Worm (Caenorhabditis elegans) whole organism, L1 larva: ENCODE data around the gene col-3.

Source experiments
- C34B4.2 ChIP-seq: sonication (generic microtip); optimal IDR thresholded peaks from 2 replicates; lab custom pipeline; 2017; ENCODE audit warnings: mild to moderate bottlenecking, missing genetic modification characterization, missing compliant biosample characterization
- F16B12.6 ChIP-seq: fragments of 150-350 bp; optimal IDR thresholded peaks from 2 replicates; lab custom pipeline; 2014; ENCODE audit warnings: missing biosample characterization, missing genetic modification characterization
- alr-1 ChIP-seq: fragments of 200-800 bp; sonication (Bioruptor generic); optimal IDR thresholded peaks from 2 replicates; lab custom pipeline; 2018; ENCODE audit warnings: borderline replicate concordance, mild to moderate bottlenecking, missing genetic modification characterization, missing compliant biosample characterization
- aly-2 ChIP-seq: fragments of 150-350 bp; optimal IDR thresholded peaks from 2 replicates; lab custom pipeline; 2014; ENCODE audit warnings: missing biosample characterization, missing genetic modification characterization
- ama-1 ChIP-seq: fragments of 150-350 bp; optimal IDR thresholded peaks from 2 replicates; lab custom pipeline; 2014
- blmp-1 ChIP-seq: fragments of 150-350 bp; optimal IDR thresholded peaks from 2 replicates; lab custom pipeline; 2014; ENCODE audit warnings: missing biosample characterization, missing genetic modification characterization
- ceh-63 ChIP-seq: fragments of 200-800 bp; sonication (Bioruptor generic); optimal IDR thresholded peaks from 2 replicates; lab custom pipeline; 2018; ENCODE audit warnings: mild to moderate bottlenecking, missing genetic modification characterization, missing compliant biosample characterization
- ceh-82 ChIP-seq, 3 experiments: fragments of 150-350 bp in 1 of 3; sonication (generic microtip) in 2 of 3; optimal IDR thresholded peaks; 2 replicates each; lab custom pipeline; 2014 to 2017; ENCODE audit warnings: missing biosample characterization in 3 of 3, missing genetic modification characterization in 3 of 3
- ceh-88 ChIP-seq: fragments of 200-800 bp; sonication (Bioruptor generic); IDR thresholded peaks from 2 replicates; pipeline ENCODE4 v1.3.6; 2022; ENCODE audit warnings: missing genetic modification characterization, missing compliant biosample characterization
- ceh-90 ChIP-seq: sonication (generic microtip); optimal IDR thresholded peaks from 2 replicates; lab custom pipeline; 2016; ENCODE audit warnings: missing genetic modification characterization, missing compliant biosample characterization
- ces-1 ChIP-seq: fragments of 150-350 bp; optimal IDR thresholded peaks from 2 replicates; lab custom pipeline; 2014; ENCODE audit warnings: missing biosample characterization, missing genetic modification reagents, missing genetic modification characterization
- dsc-1 ChIP-seq: sonication (generic microtip); optimal IDR thresholded peaks from 2 replicates; lab custom pipeline; 2016; ENCODE audit warnings: mild to moderate bottlenecking, missing genetic modification characterization, missing compliant biosample characterization
- efl-1 ChIP-seq, 4 experiments: fragments of 150-350 bp; optimal IDR thresholded peaks in 3 of 4; peaks in 1 of 4; 1 replicate in 1 of 4; 2 replicates in 3 of 4; lab custom pipeline; 2014; ENCODE audit warnings: missing biosample characterization in 2 of 4, missing genetic modification characterization in 2 of 4, missing genetic modification reagents in 2 of 4
- efl-3 ChIP-seq: fragments of 200-800 bp; sonication (Bioruptor generic); optimal IDR thresholded peaks from 2 replicates; lab custom pipeline; 2018; ENCODE audit warnings: mild to moderate bottlenecking, missing genetic modification characterization, missing compliant biosample characterization
- egl-13 ChIP-seq: sonication (generic microtip); optimal IDR thresholded peaks from 2 replicates; lab custom pipeline; 2016; ENCODE audit warnings: missing genotype, missing genetic modification reagents, missing genetic modification characterization, missing compliant biosample characterization
- egl-27 ChIP-seq, 2 experiments: fragments of 150-350 bp in 1 of 2; sonication (generic microtip); optimal IDR thresholded peaks; 3 replicates each; lab custom pipeline; 2017 to 2018; ENCODE audit warnings: missing biosample characterization in 2 of 2, missing genetic modification characterization in 2 of 2, missing genetic modification reagents in 2 of 2
- elt-2 ChIP-seq: sonication (generic microtip); optimal IDR thresholded peaks from 2 replicates; lab custom pipeline; 2016; ENCODE audit warnings: missing genetic modification characterization, mild to moderate bottlenecking, inconsistent platforms, missing compliant biosample characterization, missing genetic modification reagents
- elt-3 ChIP-seq, 6 experiments: fragments of 150-350 bp in 1 of 6; sonication (generic microtip); optimal IDR thresholded peaks; 2 replicates each; lab custom pipeline; 2017 to 2018; ENCODE audit warnings: missing biosample characterization in 6 of 6, missing genetic modification characterization in 6 of 6, inconsistent platforms in 1 of 6
- fkh-4 ChIP-seq: sonication (generic microtip); optimal IDR thresholded peaks from 2 replicates; lab custom pipeline; 2016; ENCODE audit warnings: missing compliant biosample characterization, missing genetic modification characterization, borderline replicate concordance
- hlh-17 ChIP-seq: fragments of 200-800 bp; sonication (Bioruptor generic); optimal IDR thresholded peaks from 2 replicates; lab custom pipeline; 2018; ENCODE audit warnings: missing genetic modification characterization, mild to moderate bottlenecking, missing compliant biosample characterization, moderate library complexity, borderline replicate concordance
- hlh-4 ChIP-seq: sonication (generic microtip); optimal IDR thresholded peaks from 2 replicates; lab custom pipeline; 2016; ENCODE audit warnings: mild to moderate bottlenecking, missing genetic modification characterization, missing compliant biosample characterization
- hpl-2 ChIP-seq: fragments of 150-350 bp; optimal IDR thresholded peaks from 2 replicates; lab custom pipeline; 2014; ENCODE audit warnings: missing biosample characterization, missing genetic modification reagents, missing genetic modification characterization
- irx-1 ChIP-seq: sonication (generic microtip); optimal IDR thresholded peaks from 2 replicates; lab custom pipeline; 2016; ENCODE audit warnings: missing genetic modification characterization, missing compliant biosample characterization
- isw-1 ChIP-seq: fragments of 200-800 bp; sonication (Bioruptor generic); IDR thresholded peaks from 2 replicates; pipeline ENCODE4 v1.3.6; 2022; ENCODE audit warnings: missing genetic modification characterization, missing compliant biosample characterization
- lin-14 ChIP-seq: fragments of 200-800 bp; sonication (Bioruptor generic); optimal IDR thresholded peaks from 2 replicates; lab custom pipeline; 2018; ENCODE audit warnings: mild to moderate bottlenecking, missing genetic modification characterization, moderate library complexity, missing compliant biosample characterization
- lin-15B ChIP-seq: fragments of 150-350 bp; sonication (generic microtip); optimal IDR thresholded peaks from 3 replicates; lab custom pipeline; 2014; ENCODE audit warnings: missing biosample characterization, missing genetic modification characterization
- lin-35 ChIP-seq, 2 experiments: fragments of 150-350 bp; optimal IDR thresholded peaks; 2 replicates each; lab custom pipeline; 2014; ENCODE audit warnings: missing biosample characterization in 2 of 2, missing genetic modification characterization in 2 of 2, missing genetic modification reagents in 2 of 2
- lin-39 ChIP-seq: fragments of 150-350 bp; optimal IDR thresholded peaks from 2 replicates; lab custom pipeline; 2014; ENCODE audit warnings: missing biosample characterization, missing genetic modification reagents, missing genetic modification characterization
- lir-3 ChIP-seq: sonication (generic microtip); optimal IDR thresholded peaks from 2 replicates; lab custom pipeline; 2016; ENCODE audit warnings: mild to moderate bottlenecking, missing genetic modification characterization, moderate library complexity, missing compliant biosample characterization; ENCODE audit not compliant: poor library complexity
- mab-9 ChIP-seq: fragments of 200-800 bp; sonication (Bioruptor generic); IDR thresholded peaks from 2 replicates; pipeline ENCODE4 v1.3.6; 2022; ENCODE audit warnings: missing genetic modification reagents, missing genetic modification characterization, missing compliant biosample characterization
- mdl-1 ChIP-seq, 2 experiments: fragments of 150-350 bp; optimal IDR thresholded peaks; 2 replicates each; lab custom pipeline; 2014 to 2017; ENCODE audit warnings: missing biosample characterization in 2 of 2, missing genetic modification characterization in 2 of 2, inconsistent platforms in 1 of 2
- nhr-11 ChIP-seq: fragments of 150-350 bp; optimal IDR thresholded peaks from 2 replicates; lab custom pipeline; 2014; ENCODE audit warnings: missing biosample characterization, missing genetic modification characterization
- nhr-20 ChIP-seq: sonication (generic microtip); optimal IDR thresholded peaks from 2 replicates; lab custom pipeline; 2016; ENCODE audit warnings: mild to moderate bottlenecking, missing genetic modification characterization, missing compliant biosample characterization
- nhr-237 ChIP-seq: fragments of 150-350 bp; optimal IDR thresholded peaks from 2 replicates; lab custom pipeline; 2014; ENCODE audit warnings: missing biosample characterization, missing genetic modification characterization
- nhr-28 ChIP-seq: fragments of 150-350 bp; optimal IDR thresholded peaks from 2 replicates; lab custom pipeline; 2014; ENCODE audit warnings: missing biosample characterization, missing genetic modification characterization
- nhr-47 ChIP-seq: sonication (generic microtip); optimal IDR thresholded peaks from 2 replicates; lab custom pipeline; 2016; ENCODE audit warnings: mild to moderate bottlenecking, missing genetic modification characterization, moderate library complexity, missing compliant biosample characterization
- nhr-71 ChIP-seq: sonication (generic microtip); optimal IDR thresholded peaks from 2 replicates; lab custom pipeline; 2016; ENCODE audit warnings: mild to moderate bottlenecking, missing genetic modification characterization, moderate library complexity, missing compliant biosample characterization
- nhr-77 ChIP-seq: fragments of 150-350 bp; optimal IDR thresholded peaks from 2 replicates; lab custom pipeline; 2014; ENCODE audit warnings: missing biosample characterization, missing genetic modification characterization
- nhr-85 ChIP-seq: sonication (generic microtip); peaks from one replicate; lab custom pipeline; 2016; ENCODE audit warnings: missing genetic modification characterization, inconsistent platforms, missing compliant biosample characterization
- pag-3 ChIP-seq: sonication (generic microtip); optimal IDR thresholded peaks from 2 replicates; lab custom pipeline; 2017; ENCODE audit warnings: missing genetic modification characterization, mild to moderate bottlenecking, missing compliant biosample characterization, antibody characterized with exemption, borderline replicate concordance; ENCODE audit not compliant: insufficient read depth
- pax-3 ChIP-seq: fragments of 200-800 bp; sonication (Bioruptor generic); optimal IDR thresholded peaks from 2 replicates; lab custom pipeline; 2018; ENCODE audit warnings: mild to moderate bottlenecking, missing genetic modification characterization, moderate library complexity, missing compliant biosample characterization
- rnt-1 ChIP-seq: sonication (generic microtip); optimal IDR thresholded peaks from 2 replicates; lab custom pipeline; 2016; ENCODE audit warnings: mild to moderate bottlenecking, missing genetic modification characterization, moderate library complexity, missing compliant biosample characterization
- snpc-4 ChIP-seq: fragments of 150-350 bp; optimal IDR thresholded peaks from 2 replicates; lab custom pipeline; 2014; ENCODE audit warnings: missing biosample characterization, missing genetic modification characterization
- snu-23 ChIP-seq: sonication (generic microtip); optimal IDR thresholded peaks from 2 replicates; lab custom pipeline; 2016; ENCODE audit warnings: missing genetic modification characterization, missing compliant biosample characterization
- swsn-7 ChIP-seq: sonication (generic microtip); optimal IDR thresholded peaks from 2 replicates; lab custom pipeline; 2016; ENCODE audit warnings: missing genetic modification characterization, missing compliant biosample characterization
- tlp-1 ChIP-seq: fragments of 150-350 bp; optimal IDR thresholded peaks from 2 replicates; lab custom pipeline; 2014; ENCODE audit warnings: missing biosample characterization, missing genetic modification characterization
- unc-30 ChIP-seq: sonication (generic microtip); optimal IDR thresholded peaks from 2 replicates; lab custom pipeline; 2017; ENCODE audit warnings: missing biosample characterization, missing genetic modification characterization
- unc-62 ChIP-seq: fragments of 150-350 bp; optimal IDR thresholded peaks from 2 replicates; lab custom pipeline; 2014; ENCODE audit warnings: missing biosample characterization, missing genetic modification reagents, missing genetic modification characterization
- unc-98 ChIP-seq: fragments of 200-800 bp; sonication (Bioruptor generic); IDR thresholded peaks from 2 replicates; pipeline ENCODE4 v1.3.6; 2022; ENCODE audit warnings: missing genetic modification characterization, missing compliant biosample characterization
- vab-15 ChIP-seq: sonication (generic microtip); optimal IDR thresholded peaks from 2 replicates; lab custom pipeline; 2017; ENCODE audit warnings: missing genotype, mild to moderate bottlenecking, missing genetic modification characterization, missing compliant biosample characterization
- xbp-1 ChIP-seq: sonication (generic microtip); optimal IDR thresholded peaks from 2 replicates; lab custom pipeline; 2016; ENCODE audit warnings: missing genetic modification characterization, missing compliant biosample characterization
- zip-4 ChIP-seq: fragments of 200-800 bp; sonication (Bioruptor generic); optimal IDR thresholded peaks from 2 replicates; lab custom pipeline; 2018; ENCODE audit warnings: mild to moderate bottlenecking, missing genetic modification characterization, moderate library complexity, missing compliant biosample characterization

col-3 gene

DNA sequence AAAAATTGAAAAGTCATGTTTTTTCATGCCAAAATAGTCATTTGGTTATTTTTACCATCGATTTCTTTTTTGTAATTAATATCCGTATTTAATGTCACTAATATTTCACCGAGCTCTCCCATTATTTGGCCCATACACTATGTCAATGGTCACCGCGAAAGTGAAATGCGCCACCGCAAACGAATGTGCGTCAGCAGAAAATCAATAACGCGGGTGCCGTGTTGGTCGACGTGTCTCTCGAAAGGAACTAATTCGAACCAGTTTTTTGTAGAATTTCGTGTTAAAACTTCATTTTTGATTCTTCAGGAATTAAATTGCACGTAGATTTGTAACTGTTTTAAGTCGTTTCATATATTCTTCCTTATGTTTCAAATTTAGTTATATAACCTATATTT is 2.0 kb downstream of the col-3 start (continued):
- no peak for TF ChIP-seq lin-39 (tag; lab: Kevin White, UChicago)
- TF ChIP-seq efl-1 (optimal IDR thresholded peaks at IDR 0.05; lab: Kevin White, UChicago), result peak; percentile 53 to 56
- peak in 1 of 2 experiments; percentile 94 for TF ChIP-seq efl-1 (GFP tag; optimal IDR thresholded peaks at IDR 0.05 in 1 of 2; lab: Kevin White, UChicago)
- peak in 1 of 3 experiments; percentile 11 for TF ChIP-seq ceh-82 (tag; optimal IDR thresholded peaks at IDR 0.05; lab: Kevin White, UChicago)
- no peak for TF ChIP-seq pag-3 (tag; lab: Kevin White, UChicago)
- peak; percentile 44 for TF ChIP-seq nhr-20 (tag; lab: Kevin White, UChicago)
- no peak for TF ChIP-seq C34B4.2 (tag; lab: Kevin White, UChicago)
- peak; percentile 32 to 69 for TF ChIP-seq lin-35 (GFP tag; optimal IDR thresholded peaks at IDR 0.05; lab: Kevin White, UChicago)
- TF ChIP-seq lir-3, result no peak
- TF ChIP-seq isw-1, result no peak
- no peak for TF ChIP-seq fkh-4 (tag; lab: Kevin White, UChicago)
- TF ChIP-seq nhr-71, result peak; percentile 50
- no peak for TF ChIP-seq nhr-237 (tag; lab: Kevin White, UChicago)
- TF ChIP-seq hlh-17 (GFP tag; lab: Kevin White, UChicago), result no peak
- TF ChIP-seq irx-1, result no peak
- TF ChIP-seq unc-62 (GFP tag; lab: Kevin White, UChicago), result no peak
- TF ChIP-seq rnt-1 (tag; lab: Kevin White, UChicago), result peak; percentile 50
- TF ChIP-seq mdl-1 (tag; optimal IDR thresholded peaks at IDR 0.05; lab: Kevin White, UChicago), result no peak
- TF ChIP-seq ceh-90, result no peak
- TF ChIP-seq swsn-7, result peak; percentile 16
- TF ChIP-seq aly-2 (tag; lab: Kevin White, UChicago), result no peak
- no peak for TF ChIP-seq tlp-1 (tag; lab: Kevin White, UChicago)
- no peak for TF ChIP-seq alr-1 (tag; lab: Kevin White, UChicago)
- TF ChIP-seq mab-9 (GFP tag; lab: Robert Waterston, UW), result no peak
- no peak for TF ChIP-seq snpc-4 (tag; lab: Kevin White, UChicago)
- no peak for TF ChIP-seq hlh-4 (tag; lab: Kevin White, UChicago)
- TF ChIP-seq ama-1 (lab: Kevin White, UChicago), result no peak
- TF ChIP-seq nhr-77 (tag; lab: Kevin White, UChicago), result no peak
- no peak for TF ChIP-seq elt-2 (tag; lab: Kevin White, UChicago)
- no peak for TF ChIP-seq ceh-63
- peak; percentile 13 for TF ChIP-seq dsc-1 (tag; lab: Kevin White, UChicago)
- no peak for TF ChIP-seq zip-4 (GFP tag; lab: Kevin White, UChicago)
- no peak for TF ChIP-seq F16B12.6 (tag; lab: Kevin White, UChicago)
- TF ChIP-seq ceh-88 (GFP tag; lab: Robert Waterston, UW), result no peak
- peak; percentile 9 for TF ChIP-seq nhr-47
- no peak for TF ChIP-seq ces-1
- TF ChIP-seq blmp-1 (tag; lab: Kevin White, UChicago), result peak; percentile 93
- TF ChIP-seq elt-3 (tag; optimal IDR thresholded peaks at IDR 0.05; lab: Kevin White, UChicago), result peak in 1 of 6 experiments; percentile 39
- TF ChIP-seq nhr-85 (tag; lab: Kevin White, UChicago), result peak; percentile 5
- peak; percentile 77 for TF ChIP-seq xbp-1 (tag; lab: Kevin White, UChicago)
- no peak for TF ChIP-seq unc-98 (GFP tag; lab: Robert Waterston, UW)
- no peak for TF ChIP-seq hpl-2
- no peak for TF ChIP-seq unc-30 (tag; lab: Kevin White, UChicago)
- TF ChIP-seq efl-3, result no peak
- no peak for TF ChIP-seq pax-3
- TF ChIP-seq lin-15B (tag; lab: Kevin White, UChicago), result no peak
- no peak for TF ChIP-seq nhr-28 (tag; lab: Kevin White, UChicago)
- TF ChIP-seq nhr-11 (tag; lab: Kevin White, UChicago), result no peak
- TF ChIP-seq egl-27 (tag; optimal IDR thresholded peaks at IDR 0.05; lab: Kevin White, UChicago), result no peak
- peak; percentile 54 for TF ChIP-seq lin-14
- TF ChIP-seq vab-15 (tag; lab: Kevin White, UChicago), result no peak
- no peak for TF ChIP-seq egl-13 (tag; lab: Kevin White, UChicago)
- TF ChIP-seq snu-23 (GFP tag; lab: Kevin White, UChicago), result peak; percentile 51
